Fruit fly (Drosophila melanogaster): Measurements from ENCODE around the gene CG32264.

Gene CG32264

dm6 chr3L:3850477-3850876 lies 44.2 kb upstream of the CG32264 start:
- TF ChIP-seq vvl (GFP tag; IDR thresholded peaks at IDR 0.05): peak; percentile 11; the same call in 1 of the 2 replicates
- peak; percentile 95 for TF ChIP-seq Awh (GFP tag; IDR thresholded peaks at IDR 0.05)
- TF ChIP-seq klu (GFP tag; IDR thresholded peaks at IDR 0.05): no peak
- TF ChIP-seq CG4617 (GFP tag; optimal IDR thresholded peaks at IDR 0.05; ENCODE audit: borderline replicate concordance): no peak
- no peak for TF ChIP-seq CG10654 (GFP tag; optimal IDR thresholded peaks at IDR 0.05)

dm6 chr3L:3849763-3850162 lies 43.5 kb upstream of the CG32264 start:
- TF ChIP-seq ase (GFP tag; IDR thresholded peaks at IDR 0.05) (no peak), Bgb (GFP tag; IDR thresholded peaks at IDR 0.05; ENCODE audit: partially characterized antibody) (no peak), chinmo (GFP tag; IDR thresholded peaks at IDR 0.05; ENCODE audit: partially characterized antibody) (0 out of 4 replicates have a peak, but pooled peaks have one; percentile 51), HHEX (GFP tag; optimal IDR thresholded peaks at IDR 0.05) (no peak), vvl (GFP tag; IDR thresholded peaks at IDR 0.05) (peak; percentile 59; the same call in 1 of the 2 replicates), abd-A (tag; optimal IDR thresholded peaks at IDR 0.05) (peak; percentile 79), ato (GFP tag; IDR thresholded peaks at IDR 0.05; ENCODE audit: partially characterized antibody) (no peak), Hey (tag; optimal IDR thresholded peaks at IDR 0.05) (no peak), Gug (GFP tag; IDR thresholded peaks at IDR 0.05) (no peak), Awh (GFP tag; IDR thresholded peaks at IDR 0.05) (peak; percentile 90), Deaf1 (tag; optimal IDR thresholded peaks at IDR 0.05) (no peak), CTCF (GFP tag; optimal IDR thresholded peaks at IDR 0.05) (no peak), oc (tag; optimal IDR thresholded peaks at IDR 0.05) (peak; percentile 45), CG4360 (GFP tag; IDR thresholded peaks at IDR 0.05) (no peak), Vsx1 (GFP tag; optimal IDR thresholded peaks at IDR 0.05) (peak; percentile 8), nerfin-1 (tag; optimal IDR thresholded peaks at IDR 0.05) (no peak), tna (GFP tag; IDR thresholded peaks at IDR 0.05; ENCODE audit: partially characterized antibody) (no peak), ssp (GFP tag; IDR thresholded peaks at IDR 0.05) (no peak), Oaz (GFP tag; IDR thresholded peaks at IDR 0.05) (no peak), CG14014 (GFP tag; IDR thresholded peaks at IDR 0.05) (no peak), bsh (GFP tag; optimal IDR thresholded peaks at IDR 0.05) (no peak), insv (GFP tag; optimal IDR thresholded peaks at IDR 0.05) (no peak), CG34422 (GFP tag; IDR thresholded peaks at IDR 0.05) (no peak)

- TF ChIP-seq sug (tag; optimal IDR thresholded peaks at IDR 0.05) (no peak), CG13287 (GFP tag; IDR thresholded peaks at IDR 0.05; ENCODE audit: partially characterized antibody) (no peak), cad (GFP tag; optimal IDR thresholded peaks at IDR 0.05) (peak; percentile 39), D19A (tag; optimal IDR thresholded peaks at IDR 0.05) (no peak), pros (GFP tag; optimal IDR thresholded peaks at IDR 0.05) (peak; percentile 40), twi (tag; optimal IDR thresholded peaks at IDR 0.05) (no peak), Dip2 (GFP tag; IDR thresholded peaks at IDR 0.05) (no peak), inv (GFP tag; IDR thresholded peaks at IDR 0.05; ENCODE audit: partially characterized antibody) (no peak), HHEX (GFP tag; optimal IDR thresholded peaks at IDR 0.05) (no peak), tll (GFP tag; optimal IDR thresholded peaks at IDR 0.05) (peak in 1 of 2 experiments; percentile 93), Asciz (GFP tag; optimal IDR thresholded peaks at IDR 0.05) (no peak), CG15479 (GFP tag; optimal IDR thresholded peaks at IDR 0.05) (peak; percentile 8), tx (GFP tag; optimal IDR thresholded peaks at IDR 0.05) (no peak), CG12391 (tag; optimal IDR thresholded peaks at IDR 0.05) (no peak), sd (tag; optimal IDR thresholded peaks at IDR 0.05) (no peak), vnd (GFP tag; IDR thresholded peaks at IDR 0.05; ENCODE audit: partially characterized antibody) (0 out of 3 replicates have a peak, but pooled peaks have one; percentile 18), Atf-2 (GFP tag; optimal IDR thresholded peaks at IDR 0.05) (no peak), sens (GFP tag) (peak; percentile 28), CG7271 (tag; optimal IDR thresholded peaks at IDR 0.05) (no peak), D (optimal IDR thresholded peaks at IDR 0.05) (peak; percentile 97), D (GFP tag; optimal IDR thresholded peaks at IDR 0.05) (no peak), z (GFP tag; IDR thresholded peaks at IDR 0.05) (0 out of 3 replicates have a peak, but pooled peaks have one; percentile 18), pzg (GFP tag; optimal IDR thresholded peaks at IDR 0.05) (no peak)
Measured at dm6 chr3L:3848687-3849270, 42.5 kb upstream of the CG32264 start.
